Worm (Caenorhabditis elegans) whole organism, L1 larva: Measurements from ENCODE around the gene F23F1.10.

Experiments used
- C04F5.9 ChIP-seq: sonication (generic microtip); optimal IDR thresholded peaks from 2 replicates; lab custom pipeline; 2016; ENCODE audit warnings: missing genetic modification characterization, missing compliant biosample characterization
- C16A3.4 ChIP-seq: fragments of 150-350 bp; optimal IDR thresholded peaks from 2 replicates; lab custom pipeline; 2014; ENCODE audit warnings: missing biosample characterization, missing genetic modification characterization
- C34B4.2 ChIP-seq: sonication (generic microtip); optimal IDR thresholded peaks from 2 replicates; lab custom pipeline; 2017; ENCODE audit warnings: mild to moderate bottlenecking, missing genetic modification characterization, missing compliant biosample characterization
- F16B12.6 ChIP-seq: fragments of 150-350 bp; optimal IDR thresholded peaks from 2 replicates; lab custom pipeline; 2014; ENCODE audit warnings: missing biosample characterization, missing genetic modification characterization
- alr-1 ChIP-seq: fragments of 200-800 bp; sonication (Bioruptor generic); optimal IDR thresholded peaks from 2 replicates; lab custom pipeline; 2018; ENCODE audit warnings: borderline replicate concordance, mild to moderate bottlenecking, missing genetic modification characterization, missing compliant biosample characterization
- ama-1 ChIP-seq: fragments of 150-350 bp; optimal IDR thresholded peaks from 2 replicates; lab custom pipeline; 2014
- blmp-1 ChIP-seq: fragments of 150-350 bp; optimal IDR thresholded peaks from 2 replicates; lab custom pipeline; 2014; ENCODE audit warnings: missing biosample characterization, missing genetic modification characterization
- ceh-63 ChIP-seq: fragments of 200-800 bp; sonication (Bioruptor generic); optimal IDR thresholded peaks from 2 replicates; lab custom pipeline; 2018; ENCODE audit warnings: mild to moderate bottlenecking, missing genetic modification characterization, missing compliant biosample characterization
- ceh-88 ChIP-seq: fragments of 200-800 bp; sonication (Bioruptor generic); IDR thresholded peaks from 2 replicates; pipeline ENCODE4 v1.3.6; 2022; ENCODE audit warnings: missing genetic modification characterization, missing compliant biosample characterization
- ces-1 ChIP-seq: fragments of 150-350 bp; optimal IDR thresholded peaks from 2 replicates; lab custom pipeline; 2014; ENCODE audit warnings: missing biosample characterization, missing genetic modification reagents, missing genetic modification characterization
- dpl-1 ChIP-seq, 3 experiments: fragments of 150-350 bp in 2 of 3; sonication (generic microtip) in 1 of 3; optimal IDR thresholded peaks; 2 replicates each; lab custom pipeline; 2014 to 2017; ENCODE audit warnings: missing biosample characterization in 3 of 3, missing genetic modification characterization in 3 of 3, missing genetic modification reagents in 3 of 3
- dsc-1 ChIP-seq: sonication (generic microtip); optimal IDR thresholded peaks from 2 replicates; lab custom pipeline; 2016; ENCODE audit warnings: mild to moderate bottlenecking, missing genetic modification characterization, missing compliant biosample characterization
- efl-1 ChIP-seq, 4 experiments: fragments of 150-350 bp; optimal IDR thresholded peaks in 3 of 4; peaks in 1 of 4; 1 replicate in 1 of 4; 2 replicates in 3 of 4; lab custom pipeline; 2014; ENCODE audit warnings: missing biosample characterization in 2 of 4, missing genetic modification characterization in 2 of 4, missing genetic modification reagents in 2 of 4
- efl-3 ChIP-seq: fragments of 200-800 bp; sonication (Bioruptor generic); optimal IDR thresholded peaks from 2 replicates; lab custom pipeline; 2018; ENCODE audit warnings: mild to moderate bottlenecking, missing genetic modification characterization, missing compliant biosample characterization
- egl-13 ChIP-seq: sonication (generic microtip); optimal IDR thresholded peaks from 2 replicates; lab custom pipeline; 2016; ENCODE audit warnings: missing genotype, missing genetic modification reagents, missing genetic modification characterization, missing compliant biosample characterization
- egl-27 ChIP-seq, 2 experiments: fragments of 150-350 bp in 1 of 2; sonication (generic microtip); optimal IDR thresholded peaks; 3 replicates each; lab custom pipeline; 2017 to 2018; ENCODE audit warnings: missing biosample characterization in 2 of 2, missing genetic modification characterization in 2 of 2, missing genetic modification reagents in 2 of 2
- elt-2 ChIP-seq: sonication (generic microtip); optimal IDR thresholded peaks from 2 replicates; lab custom pipeline; 2016; ENCODE audit warnings: missing genetic modification characterization, mild to moderate bottlenecking, inconsistent platforms, missing compliant biosample characterization, missing genetic modification reagents
- elt-3 ChIP-seq, 6 experiments: fragments of 150-350 bp in 1 of 6; sonication (generic microtip); optimal IDR thresholded peaks; 2 replicates each; lab custom pipeline; 2017 to 2018; ENCODE audit warnings: missing biosample characterization in 6 of 6, missing genetic modification characterization in 6 of 6, inconsistent platforms in 1 of 6
- ets-5 ChIP-seq: fragments of 200-800 bp; sonication (Bioruptor generic); IDR thresholded peaks from 2 replicates; pipeline ENCODE4 v1.3.6; 2022; ENCODE audit warnings: missing genetic modification characterization, missing compliant biosample characterization
- fkh-10 ChIP-seq: sonication (generic microtip); optimal IDR thresholded peaks from 2 replicates; lab custom pipeline; 2017; ENCODE audit warnings: missing biosample characterization, missing genetic modification reagents, missing genetic modification characterization
- grh-1 ChIP-seq: fragments of 200-800 bp; sonication (Bioruptor generic); IDR thresholded peaks from 2 replicates; pipeline ENCODE4 v1.3.6; 2022; ENCODE audit warnings: missing genetic modification reagents, missing genetic modification characterization, missing compliant biosample characterization
- hpl-2 ChIP-seq: fragments of 150-350 bp; optimal IDR thresholded peaks from 2 replicates; lab custom pipeline; 2014; ENCODE audit warnings: missing biosample characterization, missing genetic modification reagents, missing genetic modification characterization
- irx-1 ChIP-seq: sonication (generic microtip); optimal IDR thresholded peaks from 2 replicates; lab custom pipeline; 2016; ENCODE audit warnings: missing genetic modification characterization, missing compliant biosample characterization
- isw-1 ChIP-seq: fragments of 200-800 bp; sonication (Bioruptor generic); IDR thresholded peaks from 2 replicates; pipeline ENCODE4 v1.3.6; 2022; ENCODE audit warnings: missing genetic modification characterization, missing compliant biosample characterization
- jun-1 ChIP-seq: fragments of 150-350 bp; optimal IDR thresholded peaks from 2 replicates; lab custom pipeline; 2014; ENCODE audit warnings: missing biosample characterization, missing genetic modification reagents, missing genetic modification characterization
- lin-14 ChIP-seq: fragments of 200-800 bp; sonication (Bioruptor generic); optimal IDR thresholded peaks from 2 replicates; lab custom pipeline; 2018; ENCODE audit warnings: mild to moderate bottlenecking, missing genetic modification characterization, moderate library complexity, missing compliant biosample characterization
- lin-15B ChIP-seq: fragments of 150-350 bp; sonication (generic microtip); optimal IDR thresholded peaks from 3 replicates; lab custom pipeline; 2014; ENCODE audit warnings: missing biosample characterization, missing genetic modification characterization
- lin-39 ChIP-seq: fragments of 150-350 bp; optimal IDR thresholded peaks from 2 replicates; lab custom pipeline; 2014; ENCODE audit warnings: missing biosample characterization, missing genetic modification reagents, missing genetic modification characterization
- lir-3 ChIP-seq: sonication (generic microtip); optimal IDR thresholded peaks from 2 replicates; lab custom pipeline; 2016; ENCODE audit warnings: mild to moderate bottlenecking, missing genetic modification characterization, moderate library complexity, missing compliant biosample characterization; ENCODE audit not compliant: poor library complexity
- mab-9 ChIP-seq: fragments of 200-800 bp; sonication (Bioruptor generic); IDR thresholded peaks from 2 replicates; pipeline ENCODE4 v1.3.6; 2022; ENCODE audit warnings: missing genetic modification reagents, missing genetic modification characterization, missing compliant biosample characterization
- mef-2 ChIP-seq: fragments of 150-350 bp; optimal IDR thresholded peaks from 2 replicates; lab custom pipeline; 2014; ENCODE audit warnings: missing biosample characterization, missing genetic modification characterization
- nhr-11 ChIP-seq: fragments of 150-350 bp; optimal IDR thresholded peaks from 2 replicates; lab custom pipeline; 2014; ENCODE audit warnings: missing biosample characterization, missing genetic modification characterization
- nhr-20 ChIP-seq: sonication (generic microtip); optimal IDR thresholded peaks from 2 replicates; lab custom pipeline; 2016; ENCODE audit warnings: mild to moderate bottlenecking, missing genetic modification characterization, missing compliant biosample characterization
- nhr-28 ChIP-seq: fragments of 150-350 bp; optimal IDR thresholded peaks from 2 replicates; lab custom pipeline; 2014; ENCODE audit warnings: missing biosample characterization, missing genetic modification characterization
- nhr-47 ChIP-seq: sonication (generic microtip); optimal IDR thresholded peaks from 2 replicates; lab custom pipeline; 2016; ENCODE audit warnings: mild to moderate bottlenecking, missing genetic modification characterization, moderate library complexity, missing compliant biosample characterization
- nhr-71 ChIP-seq: sonication (generic microtip); optimal IDR thresholded peaks from 2 replicates; lab custom pipeline; 2016; ENCODE audit warnings: mild to moderate bottlenecking, missing genetic modification characterization, moderate library complexity, missing compliant biosample characterization
- nhr-77 ChIP-seq: fragments of 150-350 bp; optimal IDR thresholded peaks from 2 replicates; lab custom pipeline; 2014; ENCODE audit warnings: missing biosample characterization, missing genetic modification characterization
- nhr-84 ChIP-seq: sonication (generic microtip); optimal IDR thresholded peaks from 2 replicates; lab custom pipeline; 2017; ENCODE audit warnings: missing biosample characterization, missing genetic modification characterization
- nhr-90 ChIP-seq: sonication (generic microtip); optimal IDR thresholded peaks from 2 replicates; lab custom pipeline; 2016; ENCODE audit warnings: mild to moderate bottlenecking, missing genetic modification characterization, missing compliant biosample characterization; ENCODE audit not compliant: poor library complexity
- pag-3 ChIP-seq: sonication (generic microtip); optimal IDR thresholded peaks from 2 replicates; lab custom pipeline; 2017; ENCODE audit warnings: missing genetic modification characterization, mild to moderate bottlenecking, missing compliant biosample characterization, antibody characterized with exemption, borderline replicate concordance; ENCODE audit not compliant: insufficient read depth
- rnt-1 ChIP-seq: sonication (generic microtip); optimal IDR thresholded peaks from 2 replicates; lab custom pipeline; 2016; ENCODE audit warnings: mild to moderate bottlenecking, missing genetic modification characterization, moderate library complexity, missing compliant biosample characterization
- snpc-4 ChIP-seq: fragments of 150-350 bp; optimal IDR thresholded peaks from 2 replicates; lab custom pipeline; 2014; ENCODE audit warnings: missing biosample characterization, missing genetic modification characterization
- sptf-1 ChIP-seq: fragments of 150-350 bp; optimal IDR thresholded peaks from 2 replicates; lab custom pipeline; 2014; ENCODE audit warnings: missing biosample characterization, missing genetic modification characterization
- sup-37 ChIP-seq: fragments of 200-800 bp; sonication (Bioruptor generic); optimal IDR thresholded peaks from 2 replicates; lab custom pipeline; 2018; ENCODE audit warnings: mild to moderate bottlenecking, missing genetic modification characterization, missing compliant biosample characterization
- swsn-7 ChIP-seq: sonication (generic microtip); optimal IDR thresholded peaks from 2 replicates; lab custom pipeline; 2016; ENCODE audit warnings: missing genetic modification characterization, missing compliant biosample characterization
- tbx-2 ChIP-seq: sonication (generic microtip); optimal IDR thresholded peaks from 2 replicates; lab custom pipeline; 2016; ENCODE audit warnings: missing genetic modification characterization, missing compliant biosample characterization
- tlp-1 ChIP-seq: fragments of 150-350 bp; optimal IDR thresholded peaks from 2 replicates; lab custom pipeline; 2014; ENCODE audit warnings: missing biosample characterization, missing genetic modification characterization
- unc-98 ChIP-seq: fragments of 200-800 bp; sonication (Bioruptor generic); IDR thresholded peaks from 2 replicates; pipeline ENCODE4 v1.3.6; 2022; ENCODE audit warnings: missing genetic modification characterization, missing compliant biosample characterization
- vab-15 ChIP-seq: sonication (generic microtip); optimal IDR thresholded peaks from 2 replicates; lab custom pipeline; 2017; ENCODE audit warnings: missing genotype, mild to moderate bottlenecking, missing genetic modification characterization, missing compliant biosample characterization
- xbp-1 ChIP-seq: sonication (generic microtip); optimal IDR thresholded peaks from 2 replicates; lab custom pipeline; 2016; ENCODE audit warnings: missing genetic modification characterization, missing compliant biosample characterization
- ztf-11 ChIP-seq, 2 experiments: sonication (generic microtip); optimal IDR thresholded peaks; 2 replicates each; lab custom pipeline; 2016 to 2017; ENCODE audit warnings: missing genetic modification characterization in 2 of 2, missing biosample characterization in 1 of 2, missing compliant biosample characterization in 1 of 2
- ztf-4 ChIP-seq: fragments of 150-350 bp; optimal IDR thresholded peaks from 2 replicates; lab custom pipeline; 2014; ENCODE audit warnings: missing biosample characterization, missing genetic modification characterization

Gene F23F1.10

ce11 chrII:24559-24998 is 17.2 kb downstream of the F23F1.10 start, which contains the start of gene enee-1 (continued):
- TF ChIP-seq ces-1 (GFP tag; lab: Kevin White, UChicago) (no peak), snpc-4 (tag; lab: Kevin White, UChicago) (peak; percentile 61), nhr-47 (peak; percentile 93), C34B4.2 (tag; lab: Kevin White, UChicago) (peak; percentile 26), efl-3 (GFP tag; lab: Kevin White, UChicago) (no peak), tlp-1 (no peak), dpl-1 (GFP tag; optimal IDR thresholded peaks at IDR 0.05; lab: Kevin White, UChicago) (peak; percentile 95 to 99 (median 98)), lir-3 (tag; lab: Kevin White, UChicago) (peak; percentile 38), isw-1 (GFP tag; lab: Robert Waterston, UW) (peak; percentile 86), nhr-71 (tag; lab: Kevin White, UChicago) (peak; percentile 93), ets-5 (GFP tag; lab: Robert Waterston, UW) (0 out of 2 replicates have a peak, but pooled peaks have one; percentile 83), lin-14 (GFP tag; lab: Kevin White, UChicago) (peak; percentile 78), rnt-1 (tag; lab: Kevin White, UChicago) (peak; percentile 90), vab-15 (tag; lab: Kevin White, UChicago) (no peak), lin-39 (tag; lab: Kevin White, UChicago) (peak; percentile 89), irx-1 (tag; lab: Kevin White, UChicago) (peak; percentile 82), elt-2 (tag; lab: Kevin White, UChicago) (peak; percentile 45), swsn-7 (tag; lab: Kevin White, UChicago) (peak; percentile 86), egl-27 (tag; optimal IDR thresholded peaks at IDR 0.05; lab: Kevin White, UChicago) (no peak), blmp-1 (tag; lab: Kevin White, UChicago) (peak; percentile 76), nhr-77 (peak; percentile 80), nhr-28 (no peak), C04F5.9 (tag; lab: Kevin White, UChicago) (peak; percentile 72), sptf-1 (tag; lab: Kevin White, UChicago) (no peak), jun-1 (tag; lab: Kevin White, UChicago) (peak; percentile 86), xbp-1 (tag; lab: Kevin White, UChicago) (peak; percentile 82), alr-1 (tag; lab: Kevin White, UChicago) (no peak), egl-13 (peak; percentile 71), lin-15B (tag; lab: Kevin White, UChicago) (peak; percentile 83), ztf-4 (tag; lab: Kevin White, UChicago) (peak; percentile 89), ceh-88 (GFP tag; lab: Robert Waterston, UW) (peak; percentile 72), elt-3 (tag; optimal IDR thresholded peaks at IDR 0.05; lab: Kevin White, UChicago) (peak in 2 of 6 experiments; percentile 61 to 69), nhr-84 (no peak), pag-3 (tag; lab: Kevin White, UChicago) (no peak), dsc-1 (peak; percentile 88), sup-37 (peak; percentile 61), fkh-10 (GFP tag; lab: Kevin White, UChicago) (peak; percentile 78), unc-98 (no peak), C16A3.4 (tag; lab: Kevin White, UChicago) (peak; percentile 91), mab-9 (GFP tag; lab: Robert Waterston, UW) (peak; percentile 56), nhr-90 (tag; lab: Kevin White, UChicago) (peak; percentile 72), nhr-20 (tag; lab: Kevin White, UChicago) (peak; percentile 81), ama-1 (peak; percentile 94), ceh-63 (GFP tag; lab: Kevin White, UChicago) (no peak), F16B12.6 (tag; lab: Kevin White, UChicago) (peak; percentile 68), hpl-2 (GFP tag; lab: Kevin White, UChicago) (no peak), grh-1 (GFP tag; lab: Robert Waterston, UW) (peak; percentile 72), nhr-11 (peak; percentile 56), mef-2 (tag; lab: Kevin White, UChicago) (no peak), efl-1 (optimal IDR thresholded peaks at IDR 0.05; lab: Kevin White, UChicago) (peak; percentile 85 to 96), efl-1 (GFP tag; optimal IDR thresholded peaks at IDR 0.05 in 1 of 2; lab: Kevin White, UChicago) (peak; percentile 98 to 100), ztf-11 (tag; optimal IDR thresholded peaks at IDR 0.05; lab: Kevin White, UChicago) (peak in 1 of 2 experiments; percentile 74), tbx-2 (tag; lab: Kevin White, UChicago) (peak; percentile 88)
